Fruit fly (Drosophila melanogaster): ENCODE results near the gene Jhbp2.

Jhbp2 gene

dm6 chr3R:4960898-4961819 lies at the start of gene Jhbp2:
Gene Jhbp2 (minus strand): TSS chr3R:4961351.
- TF ChIP-seq CTCF (optimal IDR thresholded peaks at IDR 0.05) (no peak), CG8478 (optimal IDR thresholded peaks at IDR 0.05) (no peak)

- no peak for TF ChIP-seq CG8478 (optimal IDR thresholded peaks at IDR 0.05)
- TF ChIP-seq CTCF (optimal IDR thresholded peaks at IDR 0.05) = no peak
Measured at dm6 chr3R:5010153-5010552, 49.0 kb upstream of the Jhbp2 start.

- TF ChIP-seq CTCF (optimal IDR thresholded peaks at IDR 0.05) = no peak
- no peak for TF ChIP-seq CG8478 (optimal IDR thresholded peaks at IDR 0.05)
Measured at dm6 chr3R:5000663-5001062, 39.5 kb upstream of the Jhbp2 start.

- no peak for TF ChIP-seq CTCF (optimal IDR thresholded peaks at IDR 0.05)
Measured at dm6 chr3R:4998739-4999138, 37.6 kb upstream of the Jhbp2 start.

- TF ChIP-seq CG8478 (optimal IDR thresholded peaks at IDR 0.05) (no peak), CTCF (optimal IDR thresholded peaks at IDR 0.05) (no peak)
Measured at dm6 chr3R:4997399-4998203, 36.5 kb upstream of the Jhbp2 start.

dm6 chr3R:4996529-4996975 lies 35.4 kb upstream of the Jhbp2 start:
- no peak for TF ChIP-seq CTCF (optimal IDR thresholded peaks at IDR 0.05)
- no peak for TF ChIP-seq CG8478 (optimal IDR thresholded peaks at IDR 0.05)

dm6 chr3R:4995549-4996277 lies 34.6 kb upstream of the Jhbp2 start:
- no peak for TF ChIP-seq CG8478 (optimal IDR thresholded peaks at IDR 0.05)
- TF ChIP-seq CTCF (optimal IDR thresholded peaks at IDR 0.05) = no peak

dm6 chr3R:4994659-4995058 lies 33.5 kb upstream of the Jhbp2 start:
- no peak for TF ChIP-seq CTCF (optimal IDR thresholded peaks at IDR 0.05)
- TF ChIP-seq CG8478 (optimal IDR thresholded peaks at IDR 0.05) = no peak

dm6 chr3R:4993385-4993784 lies 32.2 kb upstream of the Jhbp2 start:
- TF ChIP-seq CTCF (optimal IDR thresholded peaks at IDR 0.05) (no peak), CG8478 (optimal IDR thresholded peaks at IDR 0.05) (no peak)

dm6 chr3R:4992227-4992737 lies 31.1 kb upstream of the Jhbp2 start:
- no peak for TF ChIP-seq CG8478 (optimal IDR thresholded peaks at IDR 0.05)
- no peak for TF ChIP-seq CTCF (optimal IDR thresholded peaks at IDR 0.05)

- TF ChIP-seq CTCF (optimal IDR thresholded peaks at IDR 0.05) (no peak), CG8478 (optimal IDR thresholded peaks at IDR 0.05) (no peak)
Measured at dm6 chr3R:4989150-4990017, 28.2 kb upstream of the Jhbp2 start.

- TF ChIP-seq CTCF (optimal IDR thresholded peaks at IDR 0.05) (no peak), CG8478 (optimal IDR thresholded peaks at IDR 0.05) (no peak)
Measured at dm6 chr3R:4987408-4987807, 26.3 kb upstream of the Jhbp2 start.

dm6 chr3R:4986666-4987065 lies 25.5 kb upstream of the Jhbp2 start:
- no peak for TF ChIP-seq CTCF (optimal IDR thresholded peaks at IDR 0.05)
- no peak for TF ChIP-seq CG8478 (optimal IDR thresholded peaks at IDR 0.05)

dm6 chr3R:4984688-4985087 lies 23.5 kb upstream of the Jhbp2 start:
- TF ChIP-seq CTCF (optimal IDR thresholded peaks at IDR 0.05) (no peak), CG8478 (optimal IDR thresholded peaks at IDR 0.05) (no peak)

Measured in S2 (cell line).